Worm (Caenorhabditis elegans) whole organism, L2 larva: ENCODE measurements around the gene Y53G8AR.8.
A peak's percentile ranks its signal among the peaks of the same experiment; 100 is the strongest.

Experiments used
- C34F6.9 ChIP-seq: fragments of 150-350 bp; optimal IDR thresholded peaks from 2 replicates; lab custom pipeline; 2014; ENCODE audit warnings: missing biosample characterization, missing genetic modification characterization
- F13H6.1 ChIP-seq: sonication (generic microtip); optimal IDR thresholded peaks from 2 replicates; lab custom pipeline; 2016; ENCODE audit warnings: missing genetic modification characterization, missing compliant biosample characterization
- R02D3.7 ChIP-seq: fragments of 150-350 bp; optimal IDR thresholded peaks from 2 replicates; lab custom pipeline; 2014; ENCODE audit warnings: missing biosample characterization, missing genetic modification characterization
- Y55F3AM.14 ChIP-seq: fragments of 200-800 bp; sonication (Bioruptor generic); optimal IDR thresholded peaks from 2 replicates; lab custom pipeline; 2018; ENCODE audit warnings: mild to moderate bottlenecking, missing genetic modification characterization, missing compliant biosample characterization
- ZK546.5 ChIP-seq: sonication (generic microtip); optimal IDR thresholded peaks from 2 replicates; lab custom pipeline; 2017; ENCODE audit warnings: missing biosample characterization, missing genetic modification characterization
- alr-1 ChIP-seq: fragments of 150-350 bp; optimal IDR thresholded peaks from 2 replicates; lab custom pipeline; 2014; ENCODE audit warnings: missing biosample characterization, missing genetic modification characterization
- aly-2 ChIP-seq: fragments of 150-350 bp; optimal IDR thresholded peaks from 2 replicates; lab custom pipeline; 2014; ENCODE audit warnings: missing biosample characterization, missing genetic modification characterization
- ama-1 ChIP-seq: fragments of 150-350 bp; optimal IDR thresholded peaks from 2 replicates; lab custom pipeline; 2018; ENCODE audit warnings: inconsistent platforms
- blmp-1 ChIP-seq: sonication (generic microtip); optimal IDR thresholded peaks from 2 replicates; lab custom pipeline; 2017; ENCODE audit warnings: missing genetic modification characterization, mild to moderate bottlenecking, missing compliant biosample characterization, antibody characterized with exemption, moderate library complexity; ENCODE audit not compliant: insufficient read depth
- ceh-16 ChIP-seq: fragments of 150-350 bp; optimal IDR thresholded peaks from 2 replicates; lab custom pipeline; 2014; ENCODE audit warnings: missing biosample characterization, missing genetic modification characterization
- ceh-82 ChIP-seq: fragments of 150-350 bp; optimal IDR thresholded peaks from 2 replicates; lab custom pipeline; 2014; ENCODE audit warnings: missing biosample characterization, missing genetic modification characterization
- crh-2 ChIP-seq: sonication (generic microtip); optimal IDR thresholded peaks from 2 replicates; lab custom pipeline; 2017; ENCODE audit warnings: missing biosample characterization, missing genetic modification characterization
- dmd-4 ChIP-seq: sonication (generic microtip); optimal IDR thresholded peaks from 2 replicates; lab custom pipeline; 2017; ENCODE audit warnings: missing biosample characterization, missing genetic modification characterization
- egl-27 ChIP-seq: sonication (generic microtip); optimal IDR thresholded peaks from 3 replicates; lab custom pipeline; 2017; ENCODE audit warnings: missing biosample characterization, missing genetic modification reagents, missing genetic modification characterization
- elt-1 ChIP-seq: fragments of 150-350 bp; optimal IDR thresholded peaks from 2 replicates; lab custom pipeline; 2014; ENCODE audit warnings: missing biosample characterization, missing genetic modification characterization
- elt-3 ChIP-seq: sonication (generic microtip); optimal IDR thresholded peaks from 2 replicates; lab custom pipeline; 2017; ENCODE audit warnings: missing biosample characterization, missing genetic modification characterization
- fos-1 ChIP-seq: fragments of 150-350 bp; optimal IDR thresholded peaks from 2 replicates; lab custom pipeline; 2014; ENCODE audit warnings: missing biosample characterization, missing genetic modification characterization
- gmeb-1 ChIP-seq: fragments of 150-350 bp; optimal IDR thresholded peaks from 2 replicates; lab custom pipeline; 2014; ENCODE audit warnings: missing biosample characterization, missing genetic modification characterization
- lin-11 ChIP-seq: fragments of 150-350 bp; sonication (generic microtip); optimal IDR thresholded peaks from 2 replicates; lab custom pipeline; 2014; ENCODE audit warnings: missing biosample characterization, missing genetic modification characterization, inconsistent platforms, mixed read lengths
- lin-13 ChIP-seq: fragments of 150-350 bp; optimal IDR thresholded peaks from 2 replicates; lab custom pipeline; 2014; ENCODE audit warnings: missing biosample characterization, missing genetic modification reagents, missing genetic modification characterization
- lin-39 ChIP-seq: fragments of 150-350 bp; optimal IDR thresholded peaks from 2 replicates; lab custom pipeline; 2014; ENCODE audit warnings: missing biosample characterization, missing genetic modification reagents, missing genetic modification characterization
- lsy-2 ChIP-seq, 2 experiments: fragments of 150-350 bp in 1 of 2; sonication (generic microtip) in 1 of 2; optimal IDR thresholded peaks; 2 replicates each; lab custom pipeline; 2014 to 2017; ENCODE audit warnings: missing biosample characterization in 2 of 2, missing genetic modification characterization in 2 of 2
- mab-5 ChIP-seq: fragments of 150-350 bp; optimal IDR thresholded peaks from 2 replicates; lab custom pipeline; 2014; ENCODE audit warnings: missing biosample characterization, missing genetic modification characterization
- mbf-1 ChIP-seq: sonication (generic microtip); optimal IDR thresholded peaks from 2 replicates; lab custom pipeline; 2017; ENCODE audit warnings: missing biosample characterization, missing genetic modification characterization
- mdl-1 ChIP-seq, 2 experiments: fragments of 150-350 bp in 1 of 2; sonication (generic microtip) in 1 of 2; optimal IDR thresholded peaks; 2 replicates each; lab custom pipeline; 2017; ENCODE audit warnings: missing biosample characterization in 2 of 2, missing genetic modification characterization in 2 of 2
- nhr-11 ChIP-seq: fragments of 150-350 bp; optimal IDR thresholded peaks from 2 replicates; lab custom pipeline; 2014; ENCODE audit warnings: missing biosample characterization, missing genetic modification characterization
- nhr-12 ChIP-seq: fragments of 150-350 bp; optimal IDR thresholded peaks from 2 replicates; lab custom pipeline; 2014; ENCODE audit warnings: missing biosample characterization, missing genetic modification characterization
- nhr-129 ChIP-seq: fragments of 150-350 bp; optimal IDR thresholded peaks from 2 replicates; lab custom pipeline; 2014; ENCODE audit warnings: missing biosample characterization, missing genetic modification characterization
- nhr-21 ChIP-seq: fragments of 150-350 bp; optimal IDR thresholded peaks from 2 replicates; lab custom pipeline; 2014; ENCODE audit warnings: missing biosample characterization, missing genetic modification characterization
- nhr-23 ChIP-seq: fragments of 150-350 bp; optimal IDR thresholded peaks from 2 replicates; lab custom pipeline; 2014; ENCODE audit warnings: missing biosample characterization, missing genetic modification reagents, missing genetic modification characterization
- nhr-237 ChIP-seq: fragments of 150-350 bp; optimal IDR thresholded peaks from 2 replicates; lab custom pipeline; 2014; ENCODE audit warnings: missing biosample characterization, missing genetic modification characterization
- nhr-25 ChIP-seq: fragments of 150-350 bp; sonication (generic microtip); optimal IDR thresholded peaks from 3 replicates; lab custom pipeline; 2014; ENCODE audit warnings: missing biosample characterization, missing genetic modification characterization
- nhr-6 ChIP-seq: fragments of 150-350 bp; optimal IDR thresholded peaks from 2 replicates; lab custom pipeline; 2014; ENCODE audit warnings: missing biosample characterization, missing genetic modification characterization
- nhr-77 ChIP-seq: fragments of 150-350 bp; optimal IDR thresholded peaks from 2 replicates; lab custom pipeline; 2014; ENCODE audit warnings: missing biosample characterization, missing genetic modification characterization
- peb-1 ChIP-seq: fragments of 150-350 bp; optimal IDR thresholded peaks from 2 replicates; lab custom pipeline; 2014; ENCODE audit warnings: missing biosample characterization, missing genetic modification characterization
- sem-4 ChIP-seq: fragments of 150-350 bp; optimal IDR thresholded peaks from 2 replicates; lab custom pipeline; 2014; ENCODE audit warnings: missing biosample characterization, missing genetic modification reagents, missing genetic modification characterization
- skn-1 ChIP-seq: sonication (generic microtip); optimal IDR thresholded peaks from 2 replicates; lab custom pipeline; 2017; ENCODE audit warnings: missing biosample characterization, missing genetic modification characterization
- sma-3 ChIP-seq: sonication (generic microtip); optimal IDR thresholded peaks from 2 replicates; lab custom pipeline; 2016; ENCODE audit warnings: missing genetic modification reagents, missing genetic modification characterization, missing compliant biosample characterization
- sma-9 ChIP-seq, 2 experiments: fragments of 150-350 bp in 1 of 2; sonication (generic microtip) in 1 of 2; optimal IDR thresholded peaks; 2 replicates each; lab custom pipeline; 2014 to 2016; ENCODE audit warnings: missing genetic modification characterization in 2 of 2, mild to moderate bottlenecking in 1 of 2, missing biosample characterization in 1 of 2, missing compliant biosample characterization in 1 of 2, missing genetic modification reagents in 1 of 2, moderate library complexity in 1 of 2
- snpc-4 ChIP-seq: fragments of 150-350 bp; optimal IDR thresholded peaks from 2 replicates; lab custom pipeline; 2014; ENCODE audit warnings: missing biosample characterization, missing genetic modification characterization
- unc-39 ChIP-seq: fragments of 150-350 bp; optimal IDR thresholded peaks from 2 replicates; lab custom pipeline; 2014; ENCODE audit warnings: missing biosample characterization, missing genetic modification characterization
- unc-55 ChIP-seq: fragments of 150-350 bp; sonication (generic microtip); optimal IDR thresholded peaks from 3 replicates; lab custom pipeline; 2014; ENCODE audit warnings: missing biosample characterization, missing genetic modification reagents, missing genetic modification characterization
- unc-62 ChIP-seq: fragments of 150-350 bp; optimal IDR thresholded peaks from 2 replicates; lab custom pipeline; 2014; ENCODE audit warnings: missing biosample characterization, missing genetic modification reagents, missing genetic modification characterization
- zag-1 ChIP-seq: fragments of 150-350 bp; optimal IDR thresholded peaks from 2 replicates; lab custom pipeline; 2014; ENCODE audit warnings: missing biosample characterization, missing genetic modification characterization
- ztf-1 ChIP-seq: fragments of 200-800 bp; sonication (Bioruptor generic); conservative IDR thresholded peaks from 2 replicates; pipeline ENCODE4 v1.3.6; 2022; ENCODE audit warnings: missing genetic modification characterization, missing compliant biosample characterization
- ztf-11 ChIP-seq: sonication (generic microtip); optimal IDR thresholded peaks from 2 replicates; lab custom pipeline; 2017; ENCODE audit warnings: missing biosample characterization, missing genetic modification characterization
- ztf-4 ChIP-seq: fragments of 150-350 bp; optimal IDR thresholded peaks from 2 replicates; lab custom pipeline; 2014; ENCODE audit warnings: missing biosample characterization, missing genetic modification characterization

The Y53G8AR.8 gene

DNA sequence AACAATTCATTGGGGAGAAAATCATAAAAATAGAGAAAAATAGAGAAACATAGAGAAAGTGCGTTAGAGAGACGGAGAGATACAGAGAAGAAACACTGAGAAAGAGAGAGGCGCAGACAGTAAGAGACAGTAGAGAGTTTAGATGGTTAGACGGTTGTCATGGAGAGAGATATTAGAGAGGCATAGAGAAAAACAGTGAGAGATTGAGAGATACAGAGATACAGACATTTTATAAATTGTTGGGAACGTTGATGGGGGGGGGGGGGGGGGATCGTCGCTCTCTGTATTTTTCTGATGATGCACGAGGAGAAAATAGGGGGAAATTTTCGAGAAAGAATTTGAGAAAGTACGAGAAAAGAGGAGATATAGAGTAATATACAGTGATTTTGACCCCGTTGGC is 14.8 kb downstream of the Y53G8AR.8 start (continued):
- TF ChIP-seq gmeb-1 (tag; lab: Kevin White, UChicago): peak; percentile 85
- no peak for TF ChIP-seq ama-1 (lab: Kevin White, UChicago)
- TF ChIP-seq snpc-4 (tag; lab: Kevin White, UChicago): peak; percentile 6
- peak; percentile 94 for TF ChIP-seq sma-9 (GFP tag; optimal IDR thresholded peaks at IDR 0.05; lab: Kevin White, UChicago)
- TF ChIP-seq sma-9 (tag; optimal IDR thresholded peaks at IDR 0.05; lab: Kevin White, UChicago): no peak
- no peak for TF ChIP-seq ztf-1 (GFP tag; lab: Robert Waterston, UW)
- TF ChIP-seq zag-1 (tag; lab: Kevin White, UChicago): no peak
- TF ChIP-seq peb-1 (tag; lab: Kevin White, UChicago): no peak
- TF ChIP-seq lin-11 (tag; lab: Kevin White, UChicago): no peak
- peak; percentile 76 for TF ChIP-seq nhr-6 (tag; lab: Kevin White, UChicago)
- TF ChIP-seq ZK546.5: no peak
- TF ChIP-seq elt-3: no peak
- TF ChIP-seq nhr-21 (tag; lab: Kevin White, UChicago): peak; percentile 58
- TF ChIP-seq mbf-1: no peak
- peak; percentile 76 for TF ChIP-seq lin-13 (GFP tag; lab: Kevin White, UChicago)
- TF ChIP-seq ztf-4 (tag; lab: Kevin White, UChicago): peak; percentile 55
- TF ChIP-seq, all 48 proteins: peak for 20

- no peak for TF ChIP-seq dmd-4
- TF ChIP-seq nhr-12 (tag; lab: Kevin White, UChicago): no peak
- no peak for TF ChIP-seq lin-13 (GFP tag; lab: Kevin White, UChicago)
- no peak for TF ChIP-seq C34F6.9 (tag; lab: Kevin White, UChicago)
- TF ChIP-seq F13H6.1 (tag; lab: Kevin White, UChicago): no peak
- TF ChIP-seq crh-2 (tag; lab: Kevin White, UChicago): no peak
- no peak for TF ChIP-seq sma-3 (GFP tag; lab: Kevin White, UChicago)
- TF ChIP-seq fos-1 (tag; lab: Kevin White, UChicago): no peak
- no peak for TF ChIP-seq ceh-82 (tag; lab: Kevin White, UChicago)
- no peak for TF ChIP-seq R02D3.7 (tag; lab: Kevin White, UChicago)
- no peak for TF ChIP-seq skn-1 (tag; lab: Kevin White, UChicago)
- TF ChIP-seq blmp-1: no peak
- no peak for TF ChIP-seq sem-4
- TF ChIP-seq nhr-11 (tag; lab: Kevin White, UChicago): no peak
- TF ChIP-seq ZK546.5: no peak
- TF ChIP-seq aly-2 (tag; lab: Kevin White, UChicago): no peak
- no peak for TF ChIP-seq mab-5 (tag; lab: Kevin White, UChicago)
- no peak for TF ChIP-seq Y55F3AM.14
These were observed 15.5 kb downstream of the Y53G8AR.8 start, which contains the start of gene Y53G8AM.8 for ce11 chrIII:3278610-3279009. TSS of gene Y53G8AM.8 (minus strand) at chrIII:3278710.

DNA sequence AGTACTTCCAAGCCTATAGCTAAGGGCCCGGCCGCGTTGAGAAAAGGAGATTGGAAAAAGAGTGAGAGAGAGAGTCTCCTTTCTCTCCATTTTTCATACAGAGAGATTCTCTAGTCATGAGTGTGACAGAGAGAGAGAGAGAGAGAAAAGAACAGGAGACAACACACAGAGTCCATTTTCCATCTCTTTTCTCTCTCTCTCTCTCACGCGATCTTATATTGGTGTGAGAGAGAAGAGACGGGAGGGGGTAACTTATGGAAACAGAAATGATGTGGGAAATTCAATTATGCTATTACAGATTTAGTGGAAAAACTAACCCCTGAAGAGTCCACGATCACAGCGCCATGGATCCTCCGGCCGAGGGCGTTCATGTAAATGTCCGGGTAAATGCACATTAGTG is 21.0 kb downstream of the Y53G8AR.8 start:
- TF ChIP-seq Y55F3AM.14 (no peak), skn-1 (tag; lab: Kevin White, UChicago) (no peak), nhr-6 (tag; lab: Kevin White, UChicago) (no peak), zag-1 (tag; lab: Kevin White, UChicago) (no peak), fos-1 (tag; lab: Kevin White, UChicago) (peak; percentile 9), sem-4 (no peak), nhr-23 (tag; lab: Kevin White, UChicago) (no peak), lin-11 (tag; lab: Kevin White, UChicago) (no peak), ceh-16 (tag; lab: Kevin White, UChicago) (no peak), snpc-4 (tag; lab: Kevin White, UChicago) (no peak), lin-39 (no peak), dmd-4 (no peak), unc-39 (tag; lab: Kevin White, UChicago) (no peak), unc-55 (GFP tag; lab: Kevin White, UChicago) (peak; percentile 65), gmeb-1 (tag; lab: Kevin White, UChicago) (no peak), crh-2 (tag; lab: Kevin White, UChicago) (peak; percentile 31), ztf-1 (GFP tag; lab: Robert Waterston, UW) (no peak), nhr-77 (tag; lab: Kevin White, UChicago) (no peak), mab-5 (tag; lab: Kevin White, UChicago) (no peak), unc-62 (GFP tag; lab: Kevin White, UChicago) (no peak), mdl-1 (tag; optimal IDR thresholded peaks at IDR 0.05; lab: Kevin White, UChicago) (no peak), nhr-237 (no peak), lsy-2 (tag; optimal IDR thresholded peaks at IDR 0.05; lab: Kevin White, UChicago) (peak in 1 of 2 experiments; percentile 61), alr-1 (tag; lab: Kevin White, UChicago) (no peak), egl-27 (tag; lab: Kevin White, UChicago) (no peak), nhr-21 (tag; lab: Kevin White, UChicago) (no peak), F13H6.1 (tag; lab: Kevin White, UChicago) (peak; percentile 27), ztf-11 (tag; lab: Kevin White, UChicago) (no peak), mbf-1 (no peak), ama-1 (lab: Kevin White, UChicago) (no peak), nhr-12 (tag; lab: Kevin White, UChicago) (no peak), nhr-25 (tag; lab: Kevin White, UChicago) (peak; percentile 53), R02D3.7 (tag; lab: Kevin White, UChicago) (no peak), blmp-1 (peak; percentile 35), nhr-129 (tag; lab: Kevin White, UChicago) (peak; percentile 84), C34F6.9 (tag; lab: Kevin White, UChicago) (peak; percentile 70), sma-3 (GFP tag; lab: Kevin White, UChicago) (peak; percentile 0), elt-1 (tag; lab: Kevin White, UChicago) (no peak), nhr-11 (tag; lab: Kevin White, UChicago) (no peak), ceh-82 (tag; lab: Kevin White, UChicago) (no peak)
